Fruit fly (Drosophila melanogaster) whole organism, wandering third instar larva: ENCODE measurements around the gene CG7215.

Experiments
- Abd-B ChIP-seq: fragments of >200 bp; optimal IDR thresholded peaks from 2 replicates; lab custom pipeline; 2017; ENCODE audit warnings: missing biosample characterization, missing genetic modification characterization
- CG32264 ChIP-seq: fragments of 200-800 bp; sonication (Bioruptor generic); optimal IDR thresholded peaks from 2 replicates; lab custom pipeline; 2016; ENCODE audit warnings: missing biosample characterization, missing genetic modification characterization
- CG9705 ChIP-seq: fragments of 200-800 bp; sonication (Bioruptor generic); optimal IDR thresholded peaks from 2 replicates; lab custom pipeline; 2018; ENCODE audit warnings: missing biosample characterization, mild to moderate bottlenecking, missing genetic modification characterization
- CrebA ChIP-seq: fragments of 200-800 bp; sonication (Bioruptor generic); optimal IDR thresholded peaks from 2 replicates; lab custom pipeline; 2016; ENCODE audit warnings: missing biosample characterization, mild to moderate bottlenecking, missing genetic modification characterization, borderline replicate concordance
- Dfd ChIP-seq: fragments of >200 bp; optimal IDR thresholded peaks from 2 replicates; lab custom pipeline; 2017; ENCODE audit warnings: missing biosample characterization, missing genetic modification characterization
- Dif ChIP-seq: fragments of 200-275, 200-300 bp; sonication (Bioruptor generic); optimal IDR thresholded peaks from 2 replicates; lab custom pipeline; 2018; ENCODE audit warnings: missing biosample characterization, missing genetic modification characterization; ENCODE audit not compliant: partially characterized antibody
- GATAd ChIP-seq: sonication (Bioruptor generic); optimal IDR thresholded peaks from 2 replicates; lab custom pipeline; 2016; ENCODE audit warnings: missing biosample characterization, missing genetic modification characterization
- HLH106 ChIP-seq: fragments of 200-800 bp; optimal IDR thresholded peaks from 3 replicates; lab custom pipeline; 2019; ENCODE audit warnings: missing biosample characterization, mild to moderate bottlenecking, missing genetic modification characterization, moderate library complexity
- Hnf4 ChIP-seq: fragments of 200-800 bp; sonication (Bioruptor generic); optimal IDR thresholded peaks from 2 replicates; lab custom pipeline; 2016; ENCODE audit warnings: missing biosample characterization, mild to moderate bottlenecking, missing genetic modification characterization
- Hr78 ChIP-seq: fragments of >200 bp; optimal IDR thresholded peaks from 2 replicates; lab custom pipeline; 2017; ENCODE audit warnings: missing biosample characterization, missing genetic modification characterization
- Hr83 ChIP-seq: fragments of 200-300 bp; sonication (Bioruptor generic); optimal IDR thresholded peaks from 2 replicates; lab custom pipeline; 2016; ENCODE audit warnings: missing biosample characterization, mild to moderate bottlenecking, missing genetic modification characterization, moderate library complexity; ENCODE audit not compliant: poor library complexity, severe bottlenecking
- Jra ChIP-seq: sonication (Bioruptor generic); optimal IDR thresholded peaks from 2 replicates; lab custom pipeline; 2016; ENCODE audit warnings: missing biosample characterization, missing genetic modification characterization
- Mio ChIP-seq: sonication (Bioruptor generic); optimal IDR thresholded peaks from 2 replicates; lab custom pipeline; 2016; ENCODE audit warnings: missing biosample characterization, missing genetic modification characterization
- Myc ChIP-seq: fragments of >200 bp; optimal IDR thresholded peaks from 2 replicates; lab custom pipeline; 2017
- N ChIP-seq: fragments of >200 bp; optimal IDR thresholded peaks from 2 replicates; lab custom pipeline; 2018; ENCODE audit warnings: missing biosample characterization, missing external identifiers, missing genetic modification characterization
- OdsH ChIP-seq: fragments of 200-800 bp; sonication (Bioruptor generic); optimal IDR thresholded peaks from 2 replicates; lab custom pipeline; 2016; ENCODE audit warnings: missing biosample characterization, mild to moderate bottlenecking, missing genetic modification characterization
- Rel ChIP-seq, 2 experiments: fragments of 200-800 bp; sonication (Bioruptor generic) in 1 of 2; optimal IDR thresholded peaks; 2 replicates in 1 of 2; 3 replicates in 1 of 2; lab custom pipeline; 2016 to 2019; ENCODE audit warnings: mild to moderate bottlenecking in 2 of 2, missing biosample characterization in 2 of 2, missing genetic modification characterization in 2 of 2, moderate library complexity in 1 of 2
- Sp1 ChIP-seq: fragments of 200-800 bp; sonication (Bioruptor generic); optimal IDR thresholded peaks from 3 replicates; lab custom pipeline; 2019; ENCODE audit warnings: missing biosample characterization, mild to moderate bottlenecking, missing genetic modification characterization, moderate library complexity
- Vsx2 ChIP-seq: fragments of 200-300, 225-300 bp; sonication (Bioruptor generic); optimal IDR thresholded peaks from 2 replicates; lab custom pipeline; 2018; ENCODE audit warnings: missing biosample characterization, missing genetic modification characterization; ENCODE audit not compliant: partially characterized antibody
- br ChIP-seq: fragments of 200-800 bp; sonication (Bioruptor generic); optimal IDR thresholded peaks from 2 replicates; lab custom pipeline; 2016; ENCODE audit warnings: missing biosample characterization, missing genetic modification characterization
- brk ChIP-seq: fragments of 200-800 bp; sonication (Bioruptor generic); optimal IDR thresholded peaks from 2 replicates; lab custom pipeline; 2016; ENCODE audit warnings: missing biosample characterization, mild to moderate bottlenecking, missing genetic modification characterization
- dl ChIP-seq, 2 experiments: fragments of 175-275, 200-275 bp in 1 of 2; fragments of 200-275 bp in 1 of 2; sonication (Bioruptor generic); optimal IDR thresholded peaks; lab custom pipeline; 2018; ENCODE audit warnings: mild to moderate bottlenecking in 2 of 2, missing biosample characterization in 2 of 2, missing genetic modification characterization in 2 of 2, moderate library complexity in 2 of 2; ENCODE audit not compliant: partially characterized antibody in 2 of 2, insufficient read depth in 1 of 2
- dmrt93B ChIP-seq: fragments of 200-800 bp; sonication (Bioruptor generic); optimal IDR thresholded peaks from 2 replicates; lab custom pipeline; 2018; ENCODE audit warnings: missing biosample characterization, mild to moderate bottlenecking, missing genetic modification characterization
- dsf ChIP-seq: sonication (Bioruptor generic); optimal IDR thresholded peaks from 2 replicates; lab custom pipeline; 2016; ENCODE audit warnings: missing biosample characterization, missing genetic modification characterization, borderline replicate concordance
- ey ChIP-seq: fragments of 200-800 bp; sonication (Bioruptor generic); optimal IDR thresholded peaks from 2 replicates; lab custom pipeline; 2016; ENCODE audit warnings: missing biosample characterization, missing genetic modification characterization
- foxo ChIP-seq, 2 experiments: fragments of 200-800 bp; sonication (Bioruptor generic); optimal IDR thresholded peaks; 2 replicates in 1 of 2; 3 replicates in 1 of 2; lab custom pipeline; 2016 to 2017; ENCODE audit warnings: missing biosample characterization in 2 of 2, missing genetic modification characterization in 2 of 2
- fru ChIP-seq: fragments of 200-800 bp; sonication (Bioruptor generic); optimal IDR thresholded peaks from 3 replicates; lab custom pipeline; 2016; ENCODE audit warnings: missing biosample characterization, mild to moderate bottlenecking, missing genetic modification characterization
- h ChIP-seq: fragments of 200-800 bp; sonication (Bioruptor generic); optimal IDR thresholded peaks from 3 replicates; lab custom pipeline; 2016; ENCODE audit warnings: missing biosample characterization, mild to moderate bottlenecking, missing genetic modification characterization
- jim ChIP-seq: fragments of 175-275, 200-325 bp; sonication (Bioruptor generic); optimal IDR thresholded peaks from 2 replicates; lab custom pipeline; 2016; ENCODE audit warnings: missing biosample characterization, mild to moderate bottlenecking, missing genetic modification characterization
- lola ChIP-seq: fragments of >200 bp; optimal IDR thresholded peaks from 2 replicates; lab custom pipeline; 2017; ENCODE audit warnings: missing biosample characterization, missing genetic modification characterization
- pan ChIP-seq: fragments of >200 bp; optimal IDR thresholded peaks from 2 replicates; lab custom pipeline; 2017
- psq ChIP-seq: fragments of 200-800 bp; sonication (Bioruptor generic); optimal IDR thresholded peaks from 3 replicates; lab custom pipeline; 2017; ENCODE audit warnings: missing biosample characterization, mild to moderate bottlenecking, missing genetic modification characterization, moderate library complexity
- rgr ChIP-seq: fragments of 200-800 bp; sonication (Bioruptor generic); optimal IDR thresholded peaks from 3 replicates; lab custom pipeline; 2016; ENCODE audit warnings: missing biosample characterization, mild to moderate bottlenecking, missing genetic modification characterization
- sage ChIP-seq: fragments of 200-800 bp; sonication (Bioruptor generic); optimal IDR thresholded peaks from 2 replicates; lab custom pipeline; 2016; ENCODE audit warnings: missing biosample characterization, mild to moderate bottlenecking, missing genetic modification characterization
- sv ChIP-seq: fragments of 200-800 bp; sonication (Bioruptor generic); optimal IDR thresholded peaks from 3 replicates; lab custom pipeline; 2016; ENCODE audit warnings: missing biosample characterization, missing genetic modification characterization
- tai ChIP-seq: sonication (Bioruptor generic); optimal IDR thresholded peaks from 2 replicates; lab custom pipeline; 2016; ENCODE audit warnings: missing biosample characterization, missing genetic modification characterization
- usp ChIP-seq: fragments of >200 bp; optimal IDR thresholded peaks from 2 replicates; lab custom pipeline; 2017; ENCODE audit warnings: missing biosample characterization, missing genetic modification characterization
- woc ChIP-seq: sonication (Bioruptor generic); optimal IDR thresholded peaks from 2 replicates; lab custom pipeline; 2016; ENCODE audit warnings: missing biosample characterization, mild to moderate bottlenecking, missing genetic modification characterization

The CG7215 gene

dm6 chr3R:18146629-18147028 is 20.4 kb downstream of the CG7215 start:
- TF ChIP-seq fru (GFP tag; lab: Kevin White, UChicago) (peak; percentile 6), HLH106 (tag; lab: Kevin White, UChicago) (no peak)

DNA sequence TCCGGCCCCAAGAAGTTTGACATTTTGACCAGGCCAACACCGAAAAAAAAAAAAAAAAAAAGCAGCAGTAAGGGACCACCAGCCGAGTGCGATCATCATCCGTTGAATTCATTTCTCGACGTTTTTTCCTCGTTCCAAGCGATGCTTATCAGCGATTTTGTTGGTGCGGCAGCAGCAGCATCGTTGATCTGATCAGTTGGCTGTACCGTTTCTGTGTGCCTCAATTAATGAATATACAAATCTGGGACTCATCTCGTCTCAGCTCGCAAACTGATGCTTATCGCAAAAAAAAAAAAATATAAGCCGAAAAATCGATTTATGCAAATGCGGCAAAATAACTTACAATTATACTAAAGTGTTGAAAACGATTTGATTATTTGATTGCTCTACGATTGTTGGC is 22.2 kb downstream of the CG7215 start:
- TF ChIP-seq Abd-B (GFP tag; lab: Kevin White, UChicago): no peak
- TF ChIP-seq Rel (GFP tag; optimal IDR thresholded peaks at IDR 0.05; lab: Kevin White, UChicago): no peak
- TF ChIP-seq Rel (tag; optimal IDR thresholded peaks at IDR 0.05; lab: Kevin White, UChicago): no peak
- no peak for TF ChIP-seq jim
- TF ChIP-seq Mio (GFP tag; lab: Kevin White, UChicago): no peak
- no peak for TF ChIP-seq CrebA
- TF ChIP-seq CG32264: no peak
- TF ChIP-seq GATAd (GFP tag; lab: Kevin White, UChicago): no peak
- no peak for TF ChIP-seq dl (GFP tag; optimal IDR thresholded peaks at IDR 0.05; lab: Kevin White, UChicago; ENCODE audit: insufficient read depth in 1 of 2, partially characterized antibody in 2 of 2)
- TF ChIP-seq pan (lab: Kevin White, UChicago): no peak
- no peak for TF ChIP-seq Myc

DNA sequence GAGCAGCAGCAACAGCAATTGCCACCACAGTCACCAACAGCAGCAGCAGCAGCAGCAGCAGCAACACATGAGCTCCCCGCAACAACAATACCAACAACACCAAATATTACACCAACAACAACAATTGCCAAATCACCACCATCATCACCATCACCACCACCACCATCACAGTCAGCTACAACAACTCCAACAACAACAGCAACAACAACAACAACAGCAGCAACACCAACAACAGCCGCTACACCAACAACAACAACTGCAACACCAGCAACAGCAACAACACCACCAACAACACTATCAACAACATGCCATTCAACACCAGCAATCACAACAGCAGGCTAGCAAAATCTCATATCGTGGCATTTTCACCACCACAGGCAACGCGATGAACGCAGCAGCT is 36.4 kb downstream of the CG7215 start:
- TF ChIP-seq GATAd (GFP tag; lab: Kevin White, UChicago) (no peak), Dfd (peak; percentile 89)

DNA sequence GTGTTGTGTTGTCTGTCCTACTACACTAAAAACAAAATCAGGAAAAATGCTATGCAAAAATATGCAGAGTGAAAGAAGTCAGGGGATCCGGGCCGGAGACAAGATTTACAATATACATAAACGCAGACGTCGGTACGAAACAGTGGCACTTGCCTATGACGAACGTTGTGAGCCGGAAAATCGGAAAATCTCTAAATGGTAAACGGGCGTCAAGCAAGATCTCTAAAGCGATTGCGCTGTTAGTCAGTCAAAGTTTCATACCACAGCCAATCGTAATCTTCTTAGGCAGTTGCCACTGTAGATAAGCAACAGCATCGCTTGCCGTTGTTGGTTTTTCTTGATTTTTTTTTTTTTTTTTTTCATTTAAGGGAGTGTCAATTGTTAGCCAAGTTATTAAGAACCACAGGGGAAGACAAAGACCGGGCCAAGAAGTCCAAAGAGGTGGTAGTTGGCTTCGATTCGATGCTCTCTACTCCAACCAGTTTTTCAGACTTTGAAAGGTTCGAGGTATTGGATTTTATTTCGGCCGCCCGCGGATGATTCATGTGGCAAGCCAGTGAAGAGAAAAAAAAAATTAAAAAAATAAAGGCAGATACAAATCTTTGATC is 41.9 kb downstream of the CG7215 start:
- TF ChIP-seq fru (GFP tag; lab: Kevin White, UChicago) (peak; percentile 81), rgr (GFP tag; lab: Kevin White, UChicago) (peak; percentile 74), dmrt93B (GFP tag; lab: Kevin White, UChicago) (peak; percentile 57), sv (GFP tag; lab: Kevin White, UChicago) (peak; percentile 45), Jra (GFP tag; lab: Kevin White, UChicago) (peak; percentile 29), pan (lab: Kevin White, UChicago) (no peak), tai (peak; percentile 40), Dfd (no peak), Dif (GFP tag; lab: Kevin White, UChicago) (no peak), lola (GFP tag; lab: Kevin White, UChicago) (no peak), GATAd (GFP tag; lab: Kevin White, UChicago) (no peak), brk (GFP tag; lab: Kevin White, UChicago) (no peak), sage (GFP tag; lab: Kevin White, UChicago) (peak; percentile 19), Hr78 (no peak), N (no peak), usp (GFP tag; lab: Kevin White, UChicago) (no peak), Hr83 (no peak), dsf (GFP tag; lab: Kevin White, UChicago) (no peak), psq (GFP tag; lab: Kevin White, UChicago) (peak; percentile 58), ey (GFP tag; lab: Kevin White, UChicago) (peak; percentile 81), h (GFP tag; lab: Kevin White, UChicago) (peak; percentile 84), Sp1 (GFP tag; lab: Kevin White, UChicago) (peak; percentile 60), br (GFP tag; lab: Kevin White, UChicago) (peak; percentile 77), CrebA (no peak), jim (no peak), Myc (no peak), OdsH (peak; percentile 69), Mio (GFP tag; lab: Kevin White, UChicago) (no peak), woc (GFP tag; lab: Kevin White, UChicago) (peak; percentile 69), Abd-B (GFP tag; lab: Kevin White, UChicago) (no peak), CG9705 (GFP tag; lab: Kevin White, UChicago) (peak; percentile 57), Vsx2 (GFP tag; lab: Kevin White, UChicago) (no peak), Rel (GFP tag; optimal IDR thresholded peaks at IDR 0.05; lab: Kevin White, UChicago) (no peak), Rel (tag; optimal IDR thresholded peaks at IDR 0.05; lab: Kevin White, UChicago) (no peak), CG32264 (peak; percentile 21), Hnf4 (peak; percentile 67), foxo (GFP tag; optimal IDR thresholded peaks at IDR 0.05; lab: Kevin White, UChicago) (peak in 1 of 2 experiments; percentile 81), HLH106 (tag; lab: Kevin White, UChicago) (peak; percentile 89), dl (GFP tag; optimal IDR thresholded peaks at IDR 0.05; lab: Kevin White, UChicago; ENCODE audit: insufficient read depth in 1 of 2, partially characterized antibody in 2 of 2) (no peak)
